Fruit fly (Drosophila melanogaster) whole organism: ENCODE results near the gene CG9132.

ENCODE experiments used
- CG8478 ChIP-seq: fragments of >200 bp; optimal IDR thresholded peaks from 2 replicates; lab custom pipeline; 2018; ENCODE audit warnings: inconsistent platforms
- Dll ChIP-seq: fragments of >200 bp; optimal IDR thresholded peaks from 2 replicates; lab custom pipeline; 2017
- EcR ChIP-seq, 2 experiments: fragments of >200 bp; optimal IDR thresholded peaks; 2 replicates each; lab custom pipeline; 2017; ENCODE audit warnings: missing biosample characterization in 2 of 2, missing genetic modification characterization in 2 of 2, missing genetic modification reagents in 2 of 2
- pan ChIP-seq: fragments of >200 bp; optimal IDR thresholded peaks from 2 replicates; lab custom pipeline; 2017
- psq ChIP-seq: fragments of >200 bp; optimal IDR thresholded peaks from 2 replicates; lab custom pipeline; 2017
- usp ChIP-seq: fragments of >200 bp; optimal IDR thresholded peaks from 2 replicates; lab custom pipeline; 2017; ENCODE audit warnings: missing biosample characterization, missing genetic modification characterization, mixed read lengths

CG9132 gene

DNA sequence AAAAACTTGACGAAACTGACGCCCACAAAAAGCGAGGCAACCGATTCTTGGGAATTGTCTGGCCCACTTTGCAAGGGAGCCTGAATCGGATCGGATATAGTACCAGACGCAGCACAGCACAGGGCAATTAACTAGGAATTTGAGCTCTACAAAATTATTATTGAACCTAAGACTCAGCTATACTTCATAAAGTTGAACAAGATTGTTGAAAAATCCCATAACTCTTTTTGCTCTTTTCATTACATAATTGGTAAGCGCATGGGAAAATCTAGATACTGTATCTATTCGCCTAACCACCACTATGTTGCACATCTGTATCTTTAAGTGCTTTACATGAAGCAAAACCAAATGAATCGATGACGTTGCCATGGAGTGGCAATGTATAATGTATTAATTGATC is 32.6 kb upstream of the CG9132 start:
- no peak for TF ChIP-seq CG8478 (lab: Kevin White, UChicago)
- TF ChIP-seq usp (GFP tag; lab: Kevin White, UChicago): no peak
- no peak for TF ChIP-seq EcR (GFP tag; optimal IDR thresholded peaks at IDR 0.05; lab: Kevin White, UChicago)
- no peak for TF ChIP-seq psq
- TF ChIP-seq pan (lab: Kevin White, UChicago): no peak
- TF ChIP-seq Dll (lab: Kevin White, UChicago): no peak

DNA sequence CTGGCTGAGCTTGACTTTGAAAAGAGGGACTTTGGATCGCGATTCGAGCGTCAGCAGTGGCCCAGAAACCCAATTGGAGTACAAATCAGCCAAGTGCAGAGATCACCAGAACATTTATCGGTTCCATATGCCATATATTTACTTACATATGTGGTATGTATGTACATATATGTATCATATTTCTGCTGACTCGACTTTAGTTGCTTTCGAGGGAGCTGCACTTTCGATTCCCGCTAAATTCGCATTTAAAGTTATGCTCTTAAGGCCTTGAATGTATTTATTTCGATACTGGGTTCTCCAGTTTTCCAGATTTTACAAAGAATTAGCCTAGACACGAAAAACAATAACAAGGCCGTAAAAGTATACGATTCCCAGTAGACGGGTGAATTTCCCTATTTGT is 31.3 kb upstream of the CG9132 start:
- no peak for TF ChIP-seq pan (lab: Kevin White, UChicago)
- TF ChIP-seq psq: no peak
- TF ChIP-seq Dll (lab: Kevin White, UChicago): no peak
- no peak for TF ChIP-seq usp (GFP tag; lab: Kevin White, UChicago)
- TF ChIP-seq EcR (GFP tag; optimal IDR thresholded peaks at IDR 0.05; lab: Kevin White, UChicago): no peak
- no peak for TF ChIP-seq CG8478 (lab: Kevin White, UChicago)

DNA sequence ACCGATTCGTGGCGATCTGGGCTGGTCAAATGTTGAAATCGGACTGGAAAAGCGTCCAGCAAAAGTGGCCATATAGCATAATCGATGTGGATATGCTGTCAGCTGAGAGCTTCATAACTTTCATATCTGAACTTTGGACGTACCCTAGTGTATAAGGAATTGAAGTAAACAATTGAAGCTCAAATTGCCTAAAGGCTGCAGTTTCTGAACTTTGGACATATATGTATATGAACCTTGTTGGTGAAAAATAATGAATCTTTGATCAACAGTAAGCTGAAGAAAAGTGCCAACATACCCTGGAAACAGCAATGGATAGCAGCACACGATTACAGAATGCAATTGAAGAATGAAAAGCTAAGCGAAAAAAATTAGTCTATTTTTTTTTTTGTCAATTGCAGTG is 29.6 kb upstream of the CG9132 start:
- no peak for TF ChIP-seq pan (lab: Kevin White, UChicago)
- no peak for TF ChIP-seq usp (GFP tag; lab: Kevin White, UChicago)
- TF ChIP-seq CG8478 (lab: Kevin White, UChicago): no peak
- no peak for TF ChIP-seq Dll (lab: Kevin White, UChicago)
- TF ChIP-seq EcR (GFP tag; optimal IDR thresholded peaks at IDR 0.05; lab: Kevin White, UChicago): no peak
- TF ChIP-seq psq: no peak

DNA sequence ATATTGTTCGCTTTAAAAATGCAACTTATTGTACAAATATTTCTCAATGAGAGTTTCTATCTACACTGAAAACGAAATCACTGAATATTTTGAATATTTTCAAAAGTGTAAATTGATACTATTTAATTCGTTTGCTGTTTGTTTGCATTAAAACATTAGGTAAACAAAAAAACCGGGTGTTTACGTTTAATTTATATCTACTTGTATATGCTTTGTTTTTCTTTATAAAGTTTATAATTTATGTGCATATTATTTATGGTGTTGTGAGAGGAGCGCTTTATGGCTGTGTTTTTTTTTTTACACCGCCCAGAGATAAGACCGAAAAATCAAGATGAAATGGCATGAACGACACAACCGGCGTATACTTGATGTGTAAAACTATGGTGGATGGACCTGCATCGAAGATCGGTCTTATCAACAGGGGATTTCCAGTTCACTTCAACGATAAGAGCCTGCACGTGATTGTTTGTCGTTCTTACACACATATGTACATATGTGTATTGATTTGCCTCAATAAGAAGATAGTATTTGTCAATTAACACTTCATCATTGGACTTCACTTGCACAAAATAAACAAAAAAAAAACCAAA is 29.0 kb upstream of the CG9132 start:
- TF ChIP-seq Dll (lab: Kevin White, UChicago): no peak

DNA sequence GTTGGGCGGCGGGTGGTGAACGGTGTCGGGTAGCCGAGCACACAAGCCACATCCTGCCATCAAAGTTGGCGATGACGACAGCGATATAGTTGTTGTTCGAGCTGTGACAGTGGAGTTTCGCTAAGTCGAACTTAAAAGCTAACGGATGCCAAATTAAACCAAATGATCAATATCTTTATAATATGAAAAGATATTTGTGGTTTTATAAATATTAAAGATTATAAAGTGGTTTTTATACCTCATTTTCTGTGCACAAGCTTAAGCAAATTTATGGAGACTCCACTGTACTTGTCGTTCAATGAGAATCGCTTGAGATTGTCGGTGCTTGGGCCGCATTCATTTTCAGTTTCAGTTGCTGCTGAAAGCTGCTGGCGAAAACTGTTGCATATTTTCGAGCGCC is 21.6 kb upstream of the CG9132 start:
- TF ChIP-seq usp (GFP tag; lab: Kevin White, UChicago): no peak
- TF ChIP-seq CG8478 (lab: Kevin White, UChicago): no peak
- TF ChIP-seq EcR (GFP tag; optimal IDR thresholded peaks at IDR 0.05; lab: Kevin White, UChicago): no peak
- TF ChIP-seq pan (lab: Kevin White, UChicago): no peak
- no peak for TF ChIP-seq psq
- TF ChIP-seq Dll (lab: Kevin White, UChicago): no peak

dm6 chrX:16821216-16821615 is 20.7 kb upstream of the CG9132 start:
- TF ChIP-seq CG8478 (lab: Kevin White, UChicago) (no peak), EcR (GFP tag; optimal IDR thresholded peaks at IDR 0.05; lab: Kevin White, UChicago) (no peak)

- TF ChIP-seq Dll (lab: Kevin White, UChicago) (no peak), EcR (GFP tag; optimal IDR thresholded peaks at IDR 0.05; lab: Kevin White, UChicago) (no peak), CG8478 (lab: Kevin White, UChicago) (no peak)
Measured at dm6 chrX:16820665-16821064, 20.2 kb upstream of the CG9132 start.

dm6 chrX:16818186-16818585 is 17.7 kb upstream of the CG9132 start:
- TF ChIP-seq usp (GFP tag; lab: Kevin White, UChicago) (no peak), Dll (lab: Kevin White, UChicago) (no peak), psq (no peak), pan (lab: Kevin White, UChicago) (no peak), CG8478 (lab: Kevin White, UChicago) (no peak), EcR (GFP tag; optimal IDR thresholded peaks at IDR 0.05; lab: Kevin White, UChicago) (no peak)

- TF ChIP-seq CG8478 (lab: Kevin White, UChicago) (no peak), usp (GFP tag; lab: Kevin White, UChicago) (no peak), pan (lab: Kevin White, UChicago) (no peak), psq (no peak), EcR (GFP tag; optimal IDR thresholded peaks at IDR 0.05; lab: Kevin White, UChicago) (no peak), Dll (lab: Kevin White, UChicago) (no peak)
Measured at dm6 chrX:16816500-16816899, 16.0 kb upstream of the CG9132 start.

dm6 chrX:16815168-16815567 is 14.7 kb upstream of the CG9132 start:
- TF ChIP-seq CG8478 (lab: Kevin White, UChicago) (no peak), usp (GFP tag; lab: Kevin White, UChicago) (no peak), pan (lab: Kevin White, UChicago) (no peak), psq (no peak), EcR (GFP tag; optimal IDR thresholded peaks at IDR 0.05; lab: Kevin White, UChicago) (no peak)

- TF ChIP-seq Dll (lab: Kevin White, UChicago) (no peak), CG8478 (lab: Kevin White, UChicago) (no peak), psq (no peak), usp (GFP tag; lab: Kevin White, UChicago) (no peak)
Measured at dm6 chrX:16814351-16814750, 13.8 kb upstream of the CG9132 start.

dm6 chrX:16813226-16813625 is 12.7 kb upstream of the CG9132 start:
- TF ChIP-seq psq (no peak), pan (lab: Kevin White, UChicago) (no peak), Dll (lab: Kevin White, UChicago) (no peak), usp (GFP tag; lab: Kevin White, UChicago) (no peak), CG8478 (lab: Kevin White, UChicago) (no peak), EcR (GFP tag; optimal IDR thresholded peaks at IDR 0.05; lab: Kevin White, UChicago) (no peak)

DNA sequence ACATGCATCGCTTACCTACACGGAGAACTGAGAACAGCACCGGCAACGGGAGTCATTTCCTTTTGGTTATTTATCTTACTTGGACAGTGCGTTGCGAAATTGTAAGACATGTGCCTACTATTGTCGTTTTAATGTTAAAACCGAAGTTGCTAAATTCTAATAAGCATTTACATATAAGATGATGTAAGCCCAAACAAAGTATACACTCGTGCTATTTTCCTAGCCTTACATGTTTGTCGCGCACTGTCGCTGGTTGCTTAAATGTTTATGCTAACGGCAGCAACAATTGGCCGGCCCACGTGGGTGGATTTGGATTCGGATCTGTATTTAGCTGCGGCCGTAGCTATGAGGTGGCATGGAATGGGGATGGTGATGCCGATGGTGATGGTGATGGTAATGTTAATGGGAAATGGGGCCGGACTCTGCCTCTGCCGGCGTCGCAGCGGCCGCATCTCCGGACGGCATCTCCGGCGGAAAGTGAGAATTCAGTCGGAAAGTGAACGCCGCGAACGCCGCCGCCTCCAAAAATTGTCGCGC is 10.8 kb upstream of the CG9132 start, which contains the start of gene CG4829:
TSS of gene CG4829 (plus strand) at position 487 of the 537 bp plus-strand sequence.
- TF ChIP-seq pan (lab: Kevin White, UChicago) (no peak), Dll (lab: Kevin White, UChicago) (no peak), psq (no peak), CG8478 (lab: Kevin White, UChicago) (no peak), usp (GFP tag; lab: Kevin White, UChicago) (no peak), EcR (GFP tag; optimal IDR thresholded peaks at IDR 0.05; lab: Kevin White, UChicago) (no peak)
